ENCODE assay signal across 1 fruit fly cellular context in the genomic region with DNA sequence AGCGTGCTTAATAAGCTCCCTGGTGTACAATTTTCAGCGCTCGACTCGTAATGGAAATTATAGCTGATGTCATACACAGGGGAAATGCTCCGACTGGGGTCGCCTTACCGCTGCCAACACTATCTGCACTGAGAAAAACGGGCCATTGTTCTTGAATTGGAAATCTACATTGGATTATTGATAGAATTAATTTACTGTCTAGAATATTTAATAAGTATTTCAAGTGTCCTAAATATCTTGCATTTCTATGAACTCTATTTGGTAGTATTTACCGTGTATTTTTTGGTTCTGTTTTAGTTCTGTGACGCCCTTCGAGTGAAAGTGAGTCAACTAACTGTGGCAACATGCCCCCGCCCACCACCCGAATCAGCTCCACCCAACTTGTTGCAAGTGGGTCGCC.
TF ChIP-seq lines count a peak whose summit lies in the region.

No protein-coding gene starts in this region.

TF ChIP-seq in whole organism, embryonic, 481 proteins besides CTCF, POLR2A, EP300 and RAD21 (continued from another document and continues in another):
- TF ChIP-seq lbe (GFP tag; optimal IDR thresholded peaks at IDR 0.05; lab: Kevin White, UChicago): no peak
- TF ChIP-seq CG11560 (tag; IDR thresholded peaks at IDR 0.05; lab: Robert Waterston, UW): no peak
- TF ChIP-seq CG3065 (GFP tag; optimal IDR thresholded peaks at IDR 0.05; lab: Kevin White, UChicago): no peak
- TF ChIP-seq scrt (GFP tag; optimal IDR thresholded peaks at IDR 0.05; lab: Kevin White, UChicago): peak; percentile 79
- peak; percentile 20 for TF ChIP-seq org-1 (GFP tag; optimal IDR thresholded peaks at IDR 0.05; lab: Kevin White, UChicago)
- no peak for TF ChIP-seq klu (GFP tag; IDR thresholded peaks at IDR 0.05; lab: Robert Waterston, UW)
- TF ChIP-seq Ptx1 (GFP tag; IDR thresholded peaks at IDR 0.05; lab: Robert Waterston, UW): peak; percentile 46
- TF ChIP-seq Jarid2 (GFP tag; optimal IDR thresholded peaks at IDR 0.05; lab: Kevin White, UChicago): no peak
- peak; percentile 64 for TF ChIP-seq gem (tag; optimal IDR thresholded peaks at IDR 0.05; lab: Kevin White, UChicago)
- TF ChIP-seq CG14441 (GFP tag; IDR thresholded peaks at IDR 0.05; lab: Robert Waterston, UW): peak; percentile 34; the same call in 1 of the 2 replicates
- TF ChIP-seq mirr (GFP tag; optimal IDR thresholded peaks at IDR 0.05; lab: Kevin White, UChicago): no peak
- no peak for TF ChIP-seq Spps (tag; optimal IDR thresholded peaks at IDR 0.05; lab: Kevin White, UChicago)
- no peak for TF ChIP-seq CG17186 (GFP tag; optimal IDR thresholded peaks at IDR 0.05; lab: Kevin White, UChicago)
- no peak for TF ChIP-seq nom (GFP tag; optimal IDR thresholded peaks at IDR 0.05; lab: Kevin White, UChicago)
- no peak for TF ChIP-seq exex (tag; optimal IDR thresholded peaks at IDR 0.05; lab: Kevin White, UChicago)
- TF ChIP-seq grn (GFP tag; optimal IDR thresholded peaks at IDR 0.05; lab: Kevin White, UChicago): no peak
- no peak for TF ChIP-seq CG32767 (GFP tag; IDR thresholded peaks at IDR 0.05; lab: Robert Waterston, UW)
- no peak for TF ChIP-seq sug (tag; optimal IDR thresholded peaks at IDR 0.05; lab: Kevin White, UChicago)
- TF ChIP-seq wek (GFP tag; optimal IDR thresholded peaks at IDR 0.05; lab: Kevin White, UChicago): no peak
- TF ChIP-seq Hsf (GFP tag; optimal IDR thresholded peaks at IDR 0.05; lab: Kevin White, UChicago): peak; percentile 25
- peak; percentile 38 for TF ChIP-seq CG10209 (GFP tag; optimal IDR thresholded peaks at IDR 0.05; lab: Kevin White, UChicago)
- 0 out of 2 replicates have a peak, but pooled peaks have one; percentile 16 for TF ChIP-seq Ada2b (GFP tag; IDR thresholded peaks at IDR 0.05; lab: Robert Waterston, UW)
- TF ChIP-seq abd-A (tag; optimal IDR thresholded peaks at IDR 0.05; lab: Kevin White, UChicago): peak; percentile 75
- peak; percentile 12 for TF ChIP-seq CoRest (tag; optimal IDR thresholded peaks at IDR 0.05; lab: Kevin White, UChicago)
- no peak for TF ChIP-seq Vsx1 (GFP tag; optimal IDR thresholded peaks at IDR 0.05; lab: Kevin White, UChicago)
- no peak for TF ChIP-seq CG1792 (GFP tag; optimal IDR thresholded peaks at IDR 0.05; lab: Kevin White, UChicago)
- TF ChIP-seq CG12769 (tag; optimal IDR thresholded peaks at IDR 0.05; lab: Kevin White, UChicago): peak; percentile 54
- TF ChIP-seq Trl (optimal IDR thresholded peaks at IDR 0.05; lab: Kevin White, UChicago): no peak
- no peak for TF ChIP-seq Trl (GFP tag; optimal IDR thresholded peaks at IDR 0.05; lab: Kevin White, UChicago)
- no peak for TF ChIP-seq CG42726 (GFP tag; IDR thresholded peaks at IDR 0.05; lab: Robert Waterston, UW; ENCODE audit: partially characterized antibody)
- TF ChIP-seq CG7786 (GFP tag; optimal IDR thresholded peaks at IDR 0.05; lab: Kevin White, UChicago): no peak
- TF ChIP-seq sna (GFP tag; IDR thresholded peaks at IDR 0.05; lab: Robert Waterston, UW; ENCODE audit: partially characterized antibody): no peak
- peak; percentile 28 for TF ChIP-seq tin (GFP tag; optimal IDR thresholded peaks at IDR 0.05; lab: Kevin White, UChicago)
- TF ChIP-seq psq (GFP tag; optimal IDR thresholded peaks at IDR 0.05; lab: Kevin White, UChicago): no peak
- TF ChIP-seq Mrtf (GFP tag; IDR thresholded peaks at IDR 0.05; lab: Robert Waterston, UW): no peak; the same call in 2 of the 3 replicates
- 0 out of 3 replicates have a peak, but pooled peaks have one; percentile 24 for TF ChIP-seq gce (GFP tag; IDR thresholded peaks at IDR 0.05; lab: Robert Waterston, UW)
- no peak for TF ChIP-seq CG18764 (GFP tag; optimal IDR thresholded peaks at IDR 0.05; lab: Kevin White, UChicago)
- no peak for TF ChIP-seq vnd (GFP tag; IDR thresholded peaks at IDR 0.05; lab: Robert Waterston, UW; ENCODE audit: partially characterized antibody)
- peak; percentile 2 for TF ChIP-seq CG10654 (GFP tag; optimal IDR thresholded peaks at IDR 0.05; lab: Kevin White, UChicago)
- TF ChIP-seq Gug (GFP tag; IDR thresholded peaks at IDR 0.05; lab: Robert Waterston, UW): no peak
- no peak for TF ChIP-seq CG2202 (tag; optimal IDR thresholded peaks at IDR 0.05; lab: Kevin White, UChicago)
- no peak for TF ChIP-seq CG14860 (GFP tag; IDR thresholded peaks at IDR 0.05; lab: Robert Waterston, UW; ENCODE audit: partially characterized antibody)
- TF ChIP-seq p53 (GFP tag; optimal IDR thresholded peaks at IDR 0.05; lab: Kevin White, UChicago): no peak
- TF ChIP-seq yki (optimal IDR thresholded peaks at IDR 0.05; lab: Kevin White, UChicago): no peak
- no peak for TF ChIP-seq NC2β (GFP tag; optimal IDR thresholded peaks at IDR 0.05; lab: Kevin White, UChicago)
- TF ChIP-seq CG9797 (GFP tag; optimal IDR thresholded peaks at IDR 0.05; lab: Kevin White, UChicago): no peak
- TF ChIP-seq Oaz (GFP tag; IDR thresholded peaks at IDR 0.05; lab: Robert Waterston, UW): peak; percentile 38
- TF ChIP-seq ac (GFP tag; optimal IDR thresholded peaks at IDR 0.05; lab: Kevin White, UChicago): no peak
- peak; percentile 28 for TF ChIP-seq zf30C (GFP tag; optimal IDR thresholded peaks at IDR 0.05; lab: Kevin White, UChicago)
- TF ChIP-seq HLH54F (GFP tag; optimal IDR thresholded peaks at IDR 0.05; lab: Kevin White, UChicago): no peak
- no peak for TF ChIP-seq insv (GFP tag; optimal IDR thresholded peaks at IDR 0.05; lab: Kevin White, UChicago)
- TF ChIP-seq CG13287 (GFP tag; IDR thresholded peaks at IDR 0.05; lab: Robert Waterston, UW; ENCODE audit: partially characterized antibody): no peak
- no peak for TF ChIP-seq wor (GFP tag; IDR thresholded peaks at IDR 0.05; lab: Robert Waterston, UW)
- TF ChIP-seq jigr1 (GFP tag; IDR thresholded peaks at IDR 0.05; lab: Robert Waterston, UW): no peak
- TF ChIP-seq Oli (tag; optimal IDR thresholded peaks at IDR 0.05; lab: Kevin White, UChicago): peak; percentile 35
- peak; percentile 60 for TF ChIP-seq sob (GFP tag; IDR thresholded peaks at IDR 0.05; lab: Robert Waterston, UW)
- no peak for TF ChIP-seq dmrt11E (tag; optimal IDR thresholded peaks at IDR 0.05; lab: Kevin White, UChicago)
- TF ChIP-seq CG8388 (GFP tag; optimal IDR thresholded peaks at IDR 0.05; lab: Kevin White, UChicago): no peak
- TF ChIP-seq CG2712 (tag; optimal IDR thresholded peaks at IDR 0.05; lab: Kevin White, UChicago): peak; percentile 45
- no peak for TF ChIP-seq CG3838 (GFP tag; optimal IDR thresholded peaks at IDR 0.05; lab: Kevin White, UChicago)
- TF ChIP-seq ken (GFP tag; IDR thresholded peaks at IDR 0.05; lab: Robert Waterston, UW): 0 out of 3 replicates have a peak, but pooled peaks have one; percentile 18
- TF ChIP-seq CG9437 (GFP tag; optimal IDR thresholded peaks at IDR 0.05; lab: Kevin White, UChicago): no peak
- no peak for TF ChIP-seq CG14710 (tag; optimal IDR thresholded peaks at IDR 0.05; lab: Kevin White, UChicago)
- TF ChIP-seq h (optimal IDR thresholded peaks at IDR 0.05; lab: Kevin White, UChicago): no peak
- TF ChIP-seq Abd-B (GFP tag; optimal IDR thresholded peaks at IDR 0.05; lab: Kevin White, UChicago): no peak
- peak; percentile 75 for TF ChIP-seq Blimp-1 (GFP tag; optimal IDR thresholded peaks at IDR 0.05; lab: Kevin White, UChicago)
- TF ChIP-seq danr (GFP tag; IDR thresholded peaks at IDR 0.05; lab: Robert Waterston, UW): 0 out of 2 replicates have a peak, but pooled peaks have one; percentile 15
- TF ChIP-seq slbo (GFP tag; IDR thresholded peaks at IDR 0.05; lab: Robert Waterston, UW): peak; percentile 40; the same call in 1 of the 2 replicates
- no peak for TF ChIP-seq Opbp (GFP tag; IDR thresholded peaks at IDR 0.05; lab: Robert Waterston, UW; ENCODE audit: partially characterized antibody)
- TF ChIP-seq CG9817 (tag; optimal IDR thresholded peaks at IDR 0.05; lab: Kevin White, UChicago): peak; percentile 24
- no peak for TF ChIP-seq CG6654 (GFP tag; optimal IDR thresholded peaks at IDR 0.05; lab: Kevin White, UChicago)
- no peak for TF ChIP-seq fd3F (GFP tag; optimal IDR thresholded peaks at IDR 0.05; lab: Kevin White, UChicago)
- no peak for TF ChIP-seq dan (GFP tag; IDR thresholded peaks at IDR 0.05; lab: Robert Waterston, UW)
- TF ChIP-seq dm (GFP tag; optimal IDR thresholded peaks at IDR 0.05; lab: Kevin White, UChicago): no peak
- TF ChIP-seq grau (tag; optimal IDR thresholded peaks at IDR 0.05; lab: Kevin White, UChicago): peak; percentile 40
- TF ChIP-seq jumu (GFP tag; optimal IDR thresholded peaks at IDR 0.05; lab: Kevin White, UChicago): no peak
- no peak for TF ChIP-seq sim (GFP tag; IDR thresholded peaks at IDR 0.05; lab: Robert Waterston, UW)
- no peak for TF ChIP-seq D19B (GFP tag; optimal IDR thresholded peaks at IDR 0.05; lab: Kevin White, UChicago)
- TF ChIP-seq CG12299 (tag; optimal IDR thresholded peaks at IDR 0.05; lab: Kevin White, UChicago): no peak
- no peak for TF ChIP-seq CG31388 (GFP tag; optimal IDR thresholded peaks at IDR 0.05; lab: Kevin White, UChicago)
- TF ChIP-seq CG6791 (GFP tag; IDR thresholded peaks at IDR 0.05; lab: Robert Waterston, UW; ENCODE audit: partially characterized antibody): no peak
- TF ChIP-seq E2f2 (GFP tag; IDR thresholded peaks at IDR 0.05; lab: Robert Waterston, UW): 0 out of 2 replicates have a peak, but pooled peaks have one; percentile 21
- TF ChIP-seq corto (GFP tag; optimal IDR thresholded peaks at IDR 0.05; lab: Kevin White, UChicago): no peak
- TF ChIP-seq crp (GFP tag; optimal IDR thresholded peaks at IDR 0.05; lab: Kevin White, UChicago): no peak
- no peak for TF ChIP-seq zfh1 (GFP tag; IDR thresholded peaks at IDR 0.05; lab: Robert Waterston, UW)
- TF ChIP-seq CG14050 (GFP tag; IDR thresholded peaks at IDR 0.05; lab: Robert Waterston, UW): no peak
- no peak for TF ChIP-seq Doc2 (GFP tag; IDR thresholded peaks at IDR 0.05; lab: Robert Waterston, UW)
- no peak for TF ChIP-seq CG10147 (GFP tag; optimal IDR thresholded peaks at IDR 0.05; lab: Kevin White, UChicago)
- no peak for TF ChIP-seq salm (tag; optimal IDR thresholded peaks at IDR 0.05; lab: Kevin White, UChicago)
- no peak for TF ChIP-seq Fer2 (tag; optimal IDR thresholded peaks at IDR 0.05; lab: Kevin White, UChicago)
- TF ChIP-seq pfk (GFP tag; optimal IDR thresholded peaks at IDR 0.05; lab: Kevin White, UChicago): no peak
- no peak for TF ChIP-seq CG4328 (GFP tag; optimal IDR thresholded peaks at IDR 0.05; lab: Kevin White, UChicago)
- no peak for TF ChIP-seq ERR (GFP tag; optimal IDR thresholded peaks at IDR 0.05; lab: Kevin White, UChicago)
- peak; percentile 49; the same call in 1 of the 2 replicates for TF ChIP-seq Atf6 (GFP tag; IDR thresholded peaks at IDR 0.05; lab: Robert Waterston, UW)
- no peak for TF ChIP-seq CG16863 (GFP tag; optimal IDR thresholded peaks at IDR 0.05; lab: Kevin White, UChicago)
- no peak for TF ChIP-seq CG1602 (GFP tag; optimal IDR thresholded peaks at IDR 0.05; lab: Kevin White, UChicago)
- no peak for TF ChIP-seq sd (tag; optimal IDR thresholded peaks at IDR 0.05; lab: Kevin White, UChicago)
- no peak for TF ChIP-seq gcm (GFP tag; optimal IDR thresholded peaks at IDR 0.05; lab: Kevin White, UChicago)
- no peak for TF ChIP-seq CG15601 (tag; optimal IDR thresholded peaks at IDR 0.05; lab: Kevin White, UChicago)
- no peak for TF ChIP-seq Elba2 (GFP tag; optimal IDR thresholded peaks at IDR 0.05; lab: Kevin White, UChicago)
- no peak for TF ChIP-seq pita (GFP tag; optimal IDR thresholded peaks at IDR 0.05; lab: Kevin White, UChicago)
- TF ChIP-seq CG10274 (GFP tag; optimal IDR thresholded peaks at IDR 0.05; lab: Kevin White, UChicago): no peak
- no peak for TF ChIP-seq al (GFP tag; IDR thresholded peaks at IDR 0.05; lab: Robert Waterston, UW)
- TF ChIP-seq CG12942 (GFP tag; optimal IDR thresholded peaks at IDR 0.05; lab: Kevin White, UChicago): no peak
- no peak for TF ChIP-seq CG10431 (GFP tag; optimal IDR thresholded peaks at IDR 0.05; lab: Kevin White, UChicago)
- no peak for TF ChIP-seq CG7271 (tag; optimal IDR thresholded peaks at IDR 0.05; lab: Kevin White, UChicago)
- TF ChIP-seq hb (GFP tag; IDR thresholded peaks at IDR 0.05; lab: Robert Waterston, UW; ENCODE audit: partially characterized antibody): no peak
- no peak for TF ChIP-seq bigmax (GFP tag; optimal IDR thresholded peaks at IDR 0.05; lab: Kevin White, UChicago)
- TF ChIP-seq CG34376 (GFP tag; optimal IDR thresholded peaks at IDR 0.05; lab: Kevin White, UChicago): no peak
- no peak for TF ChIP-seq CG1233 (GFP tag; optimal IDR thresholded peaks at IDR 0.05; lab: Kevin White, UChicago)
- TF ChIP-seq crc (GFP tag; optimal IDR thresholded peaks at IDR 0.05; lab: Kevin White, UChicago): no peak
- TF ChIP-seq CG9932 (GFP tag; IDR thresholded peaks at IDR 0.05; lab: Robert Waterston, UW): no peak
- TF ChIP-seq CG6765 (GFP tag; optimal IDR thresholded peaks at IDR 0.05; lab: Kevin White, UChicago): no peak
- TF ChIP-seq CG17829 (tag; optimal IDR thresholded peaks at IDR 0.05; lab: Kevin White, UChicago): peak; percentile 13
- no peak for TF ChIP-seq CG17912 (GFP tag; optimal IDR thresholded peaks at IDR 0.05; lab: Kevin White, UChicago)
- no peak for TF ChIP-seq aop (GFP tag; IDR thresholded peaks at IDR 0.05; lab: Robert Waterston, UW)
- TF ChIP-seq schlank (tag; optimal IDR thresholded peaks at IDR 0.05; lab: Kevin White, UChicago): no peak
- TF ChIP-seq sr (GFP tag; IDR thresholded peaks at IDR 0.05; lab: Robert Waterston, UW): no peak
- TF ChIP-seq Rx (GFP tag; IDR thresholded peaks at IDR 0.05; lab: Robert Waterston, UW): no peak
- TF ChIP-seq nerfin-1 (tag; optimal IDR thresholded peaks at IDR 0.05; lab: Kevin White, UChicago): peak; percentile 14
- no peak for TF ChIP-seq cas (GFP tag; IDR thresholded peaks at IDR 0.05; lab: Robert Waterston, UW)
- no peak for TF ChIP-seq Dref (GFP tag; IDR thresholded peaks at IDR 0.05; lab: Robert Waterston, UW)
- no peak for TF ChIP-seq CG33213 (GFP tag; optimal IDR thresholded peaks at IDR 0.05; lab: Kevin White, UChicago)
- TF ChIP-seq Rfx (GFP tag; IDR thresholded peaks at IDR 0.05; lab: Robert Waterston, UW): peak; percentile 49
- no peak for TF ChIP-seq B-H2 (GFP tag; optimal IDR thresholded peaks at IDR 0.05; lab: Kevin White, UChicago)
- no peak for TF ChIP-seq hth (optimal IDR thresholded peaks at IDR 0.05; lab: Kevin White, UChicago)
- no peak for TF ChIP-seq usp (GFP tag; optimal IDR thresholded peaks at IDR 0.05; lab: Kevin White, UChicago)
- TF ChIP-seq mld (GFP tag; IDR thresholded peaks at IDR 0.05; lab: Robert Waterston, UW; ENCODE audit: partially characterized antibody): no peak
- 0 out of 2 replicates have a peak, but pooled peaks have one; percentile 22 for TF ChIP-seq ttk (GFP tag; IDR thresholded peaks at IDR 0.05; lab: Robert Waterston, UW)
- no peak for TF ChIP-seq CHES-1-like (GFP tag; optimal IDR thresholded peaks at IDR 0.05; lab: Kevin White, UChicago)
- no peak for TF ChIP-seq br (optimal IDR thresholded peaks at IDR 0.05; lab: Kevin White, UChicago)
